Worm (Caenorhabditis elegans) whole organism, young adult: Measurements from ENCODE around the gene fbxa-96.

Experiments used
- B0261.1 ChIP-seq: sonication (generic microtip); optimal IDR thresholded peaks from 2 replicates; lab custom pipeline; 2016; ENCODE audit warnings: mild to moderate bottlenecking, missing genetic modification characterization, moderate library complexity, missing compliant biosample characterization
- F10E7.11 ChIP-seq: sonication (generic microtip); optimal IDR thresholded peaks from 2 replicates; lab custom pipeline; 2017; ENCODE audit warnings: mild to moderate bottlenecking, missing genetic modification characterization, moderate library complexity, missing compliant biosample characterization
- F22D6.2 ChIP-seq: sonication (generic microtip); optimal IDR thresholded peaks from 2 replicates; lab custom pipeline; 2016; ENCODE audit warnings: mild to moderate bottlenecking, missing genetic modification characterization, missing compliant biosample characterization
- F39B2.1 ChIP-seq: fragments of 200-800 bp; sonication (Bioruptor generic); IDR thresholded peaks from 2 replicates; pipeline ENCODE4 v1.3.6; 2022; ENCODE audit warnings: missing genetic modification reagents, missing genetic modification characterization, missing compliant biosample characterization
- F52B5.7 ChIP-seq: sonication (generic microtip); optimal IDR thresholded peaks from 2 replicates; lab custom pipeline; 2016; ENCODE audit warnings: mild to moderate bottlenecking, missing genetic modification characterization, missing compliant biosample characterization
- F57C9.4 ChIP-seq: sonication (generic microtip); optimal IDR thresholded peaks from 2 replicates; lab custom pipeline; 2017; ENCODE audit warnings: mild to moderate bottlenecking, missing genetic modification characterization, missing compliant biosample characterization
- Y56A3A.18 ChIP-seq: fragments of 200-800 bp; sonication (Bioruptor generic); IDR thresholded peaks from 2 replicates; pipeline ENCODE4 v1.3.6; 2022; ENCODE audit warnings: missing genetic modification reagents, missing genetic modification characterization, missing compliant biosample characterization
- ZK185.1 ChIP-seq: sonication (generic microtip); optimal IDR thresholded peaks from 2 replicates; lab custom pipeline; 2016; ENCODE audit warnings: mild to moderate bottlenecking, missing genetic modification characterization, missing compliant biosample characterization; ENCODE audit not compliant: poor library complexity, severe bottlenecking
- attf-5 ChIP-seq: fragments of 200-800 bp; sonication (Bioruptor generic); optimal IDR thresholded peaks from 2 replicates; lab custom pipeline; 2018; ENCODE audit warnings: mild to moderate bottlenecking, missing genetic modification characterization, missing compliant biosample characterization
- attf-6 ChIP-seq: fragments of 200-800 bp; sonication (Bioruptor generic); IDR thresholded peaks from 2 replicates; pipeline ENCODE4 v1.3.6; 2022; ENCODE audit warnings: missing genetic modification reagents, missing genetic modification characterization, missing compliant biosample characterization
- bed-1 ChIP-seq: fragments of 200-800 bp; sonication (Bioruptor generic); IDR thresholded peaks from 2 replicates; pipeline ENCODE4 v1.3.6; 2022; ENCODE audit warnings: missing genetic modification reagents, missing genetic modification characterization, missing compliant biosample characterization
- cebp-1 ChIP-seq, 2 experiments: fragments of 200-800 bp in 1 of 2; sonication (Bioruptor generic) in 1 of 2; sonication (generic microtip) in 1 of 2; IDR thresholded peaks in 1 of 2; optimal IDR thresholded peaks in 1 of 2; 2 replicates each; pipeline versions ENCODE4 v1.3.6 to Lab custom; 2017 to 2022; ENCODE audit warnings: missing compliant biosample characterization in 2 of 2, missing genetic modification characterization in 2 of 2, mild to moderate bottlenecking in 1 of 2, missing genetic modification reagents in 1 of 2, moderate library complexity in 1 of 2
- ceh-100 ChIP-seq: fragments of 200-800 bp; sonication (Bioruptor generic); IDR thresholded peaks from 2 replicates; pipeline ENCODE4 v1.3.6; 2022; ENCODE audit warnings: missing genetic modification reagents, missing genetic modification characterization, missing compliant biosample characterization
- ceh-79 ChIP-seq: sonication (generic microtip); optimal IDR thresholded peaks from 2 replicates; lab custom pipeline; 2017; ENCODE audit warnings: mild to moderate bottlenecking, missing genetic modification characterization, missing compliant biosample characterization
- dox-1 ChIP-seq: fragments of 200-800 bp; sonication (Bioruptor generic); IDR thresholded peaks from 2 replicates; pipeline ENCODE4 v1.3.6; 2022; ENCODE audit warnings: missing genetic modification reagents, missing genetic modification characterization, missing compliant biosample characterization
- efl-1 ChIP-seq: fragments of 150-350 bp; optimal IDR thresholded peaks from 2 replicates; lab custom pipeline; 2014; ENCODE audit warnings: missing biosample characterization, missing genetic modification reagents, missing genetic modification characterization
- egrh-3 ChIP-seq: fragments of 200-800 bp; sonication (Bioruptor generic); IDR thresholded peaks from 2 replicates; pipeline ENCODE4 v1.3.6; 2022; ENCODE audit warnings: missing genetic modification reagents, missing genetic modification characterization, missing compliant biosample characterization
- fkh-3 ChIP-seq: sonication (generic microtip); optimal IDR thresholded peaks from 2 replicates; lab custom pipeline; 2016; ENCODE audit warnings: mild to moderate bottlenecking, missing genetic modification characterization, missing compliant biosample characterization
- gei-17 ChIP-seq: fragments of 200-800 bp; sonication (Bioruptor generic); optimal IDR thresholded peaks from 2 replicates; lab custom pipeline; 2018; ENCODE audit warnings: mild to moderate bottlenecking, missing genetic modification characterization, missing compliant biosample characterization
- him-1 ChIP-seq: sonication (generic microtip); optimal IDR thresholded peaks from 2 replicates; lab custom pipeline; 2016; ENCODE audit warnings: missing genotype, missing genetic modification reagents, missing genetic modification characterization, missing compliant biosample characterization
- hrde-1 ChIP-seq: sonication (generic microtip); optimal IDR thresholded peaks from 2 replicates; lab custom pipeline; 2016; ENCODE audit warnings: missing genetic modification characterization, mild to moderate bottlenecking, missing compliant biosample characterization, moderate library complexity, missing genotype, missing genetic modification reagents, borderline replicate concordance
- lag-1 ChIP-seq: fragments of 200-800 bp; sonication (Bioruptor generic); IDR thresholded peaks from 2 replicates; pipeline ENCODE4 v1.3.6; 2022; ENCODE audit warnings: missing genetic modification reagents, missing genetic modification characterization, missing compliant biosample characterization
- lin-54 ChIP-seq: fragments of 200-800 bp; sonication (Bioruptor generic); optimal IDR thresholded peaks from 2 replicates; lab custom pipeline; 2018; ENCODE audit warnings: mild to moderate bottlenecking, missing genetic modification characterization, missing compliant biosample characterization
- lir-1 ChIP-seq: fragments of 200-800 bp; sonication (Bioruptor generic); conservative IDR thresholded peaks from 2 replicates; pipeline ENCODE4 v1.3.6; 2022; ENCODE audit warnings: missing genetic modification reagents, missing genetic modification characterization, missing compliant biosample characterization
- lsy-27 ChIP-seq: sonication (generic microtip); optimal IDR thresholded peaks from 2 replicates; lab custom pipeline; 2017; ENCODE audit warnings: missing genetic modification characterization, mild to moderate bottlenecking, missing compliant biosample characterization, antibody characterized with exemption, missing genotype, borderline replicate concordance; ENCODE audit not compliant: insufficient read depth
- madf-6 ChIP-seq: fragments of 200-800 bp; sonication (Bioruptor generic); IDR thresholded peaks from 2 replicates; pipeline ENCODE4 v1.3.6; 2022; ENCODE audit warnings: missing genetic modification reagents, missing genetic modification characterization, missing compliant biosample characterization
- mxl-1 ChIP-seq: sonication (generic microtip); optimal IDR thresholded peaks from 2 replicates; lab custom pipeline; 2016; ENCODE audit warnings: missing genetic modification characterization, missing compliant biosample characterization
- nfyb-1 ChIP-seq: fragments of 200-800 bp; sonication (Bioruptor generic); IDR thresholded peaks from 2 replicates; pipeline ENCODE4 v1.3.6; 2022; ENCODE audit warnings: missing genetic modification reagents, missing genetic modification characterization, missing compliant biosample characterization
- nhr-179 ChIP-seq: sonication (generic microtip); optimal IDR thresholded peaks from 2 replicates; lab custom pipeline; 2016; ENCODE audit warnings: mild to moderate bottlenecking, missing genetic modification characterization, missing compliant biosample characterization
- nhr-27 ChIP-seq: fragments of 200-800 bp; sonication (Bioruptor generic); optimal IDR thresholded peaks from 2 replicates; lab custom pipeline; 2018; ENCODE audit warnings: mild to moderate bottlenecking, missing genetic modification characterization, moderate library complexity, missing compliant biosample characterization
- rec-8 ChIP-seq, 2 experiments: sonication (generic microtip); optimal IDR thresholded peaks; 2 replicates each; lab custom pipeline; 2016; ENCODE audit warnings: mild to moderate bottlenecking in 2 of 2, missing genetic modification characterization in 2 of 2, missing genetic modification reagents in 2 of 2, missing genotype in 2 of 2, missing biosample characterization in 1 of 2, missing compliant biosample characterization in 1 of 2, moderate library complexity in 1 of 2
- snpc-1.1 ChIP-seq: sonication (generic microtip); optimal IDR thresholded peaks from 2 replicates; lab custom pipeline; 2017; ENCODE audit warnings: missing genetic modification characterization, mild to moderate bottlenecking, missing compliant biosample characterization, antibody characterized with exemption, moderate library complexity, missing genotype, missing genetic modification reagents; ENCODE audit not compliant: insufficient read depth
- snpc-1.3 ChIP-seq: sonication (generic microtip); optimal IDR thresholded peaks from 2 replicates; lab custom pipeline; 2017; ENCODE audit warnings: missing genetic modification characterization, mild to moderate bottlenecking, missing compliant biosample characterization, antibody characterized with exemption, moderate library complexity, missing genotype, missing genetic modification reagents; ENCODE audit not compliant: insufficient read depth
- snpc-4 ChIP-seq, 5 experiments: fragments of 150-350 bp in 1 of 5; sonication (generic microtip) in 4 of 5; optimal IDR thresholded peaks; 2 replicates each; lab custom pipeline; 2014 to 2018; ENCODE audit warnings: missing genetic modification characterization in 5 of 5, missing biosample characterization in 3 of 5, antibody characterized with exemption in 2 of 5, mild to moderate bottlenecking in 2 of 5, missing compliant biosample characterization in 2 of 5, missing genotype in 2 of 5, moderate library complexity in 2 of 5, missing genetic modification reagents in 1 of 5
- somi-1 ChIP-seq: fragments of 200-800 bp; sonication (Bioruptor generic); optimal IDR thresholded peaks from 2 replicates; lab custom pipeline; 2018; ENCODE audit warnings: mild to moderate bottlenecking, missing genetic modification characterization, missing compliant biosample characterization
- sptf-2 ChIP-seq: fragments of 200-800 bp; sonication (Bioruptor generic); optimal IDR thresholded peaks from 2 replicates; lab custom pipeline; 2018; ENCODE audit warnings: mild to moderate bottlenecking, missing genetic modification characterization, missing compliant biosample characterization
- unc-130 ChIP-seq: sonication (generic microtip); optimal IDR thresholded peaks from 2 replicates; lab custom pipeline; 2016; ENCODE audit warnings: missing genetic modification reagents, missing genetic modification characterization, missing compliant biosample characterization
- unc-62 ChIP-seq: fragments of 150-350 bp; optimal IDR thresholded peaks from 2 replicates; lab custom pipeline; 2014; ENCODE audit warnings: missing biosample characterization, missing genetic modification reagents, missing genetic modification characterization
- xnd-1 ChIP-seq: sonication (generic microtip); optimal IDR thresholded peaks from 2 replicates; lab custom pipeline; 2016; ENCODE audit warnings: missing genotype, missing genetic modification reagents, missing genetic modification characterization, missing compliant biosample characterization
- zfh-2 ChIP-seq: fragments of 200-800 bp; sonication (Bioruptor generic); conservative IDR thresholded peaks from 2 replicates; pipeline ENCODE4 v1.3.6; 2022; ENCODE audit warnings: missing genetic modification reagents, missing genetic modification characterization, missing compliant biosample characterization
- zim-3 ChIP-seq: sonication (generic microtip); optimal IDR thresholded peaks from 2 replicates; lab custom pipeline; 2017; ENCODE audit warnings: mild to moderate bottlenecking, missing genetic modification characterization, moderate library complexity, missing compliant biosample characterization
- ztf-22 ChIP-seq: fragments of 200-800 bp; sonication (Bioruptor generic); optimal IDR thresholded peaks from 2 replicates; lab custom pipeline; 2018; ENCODE audit warnings: mild to moderate bottlenecking, missing genetic modification characterization, moderate library complexity, missing compliant biosample characterization

Gene fbxa-96

DNA sequence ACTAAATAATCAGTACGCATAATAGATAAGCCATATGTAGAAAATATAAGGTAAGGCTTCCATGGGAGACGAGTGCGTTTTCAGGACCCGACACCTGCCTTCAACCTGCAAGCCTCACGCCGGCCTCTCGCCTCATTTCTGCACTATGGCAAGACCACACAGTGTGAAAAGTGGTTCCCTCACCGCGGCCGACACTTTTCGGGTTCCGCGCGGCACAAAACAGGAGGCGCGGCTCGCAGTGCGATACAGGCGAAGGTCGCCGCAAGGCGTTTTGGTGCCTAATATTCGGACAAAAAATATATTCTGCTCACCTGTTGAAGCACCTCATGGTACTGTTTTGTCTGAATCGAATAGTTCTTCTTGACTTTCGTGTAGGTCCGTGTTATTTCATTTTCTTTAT, 9.9 kb upstream of the fbxa-96 start:
- no peak for TF ChIP-seq F22D6.2 (tag; lab: Kevin White, UChicago)
- no peak for TF ChIP-seq F39B2.1 (GFP tag; lab: Robert Waterston, UW)
- TF ChIP-seq efl-1 (GFP tag; lab: Kevin White, UChicago) = no peak
- no peak for TF ChIP-seq ZK185.1 (tag; lab: Kevin White, UChicago)
- TF ChIP-seq unc-130 (GFP tag; lab: Kevin White, UChicago) = no peak
- TF ChIP-seq lin-54 (GFP tag; lab: Kevin White, UChicago) = no peak
- peak; percentile 51 for TF ChIP-seq snpc-4 (GFP tag; optimal IDR thresholded peaks at IDR 0.05; lab: Kevin White, UChicago)
- peak in 3 of 4 experiments; percentile 50 to 88 (median 82) for TF ChIP-seq snpc-4 (tag; optimal IDR thresholded peaks at IDR 0.05; lab: Kevin White, UChicago)
- no peak for TF ChIP-seq F57C9.4 (tag; lab: Kevin White, UChicago)
- TF ChIP-seq nfyb-1 (GFP tag; lab: Robert Waterston, UW) = no peak
- no peak for TF ChIP-seq lag-1 (GFP tag; lab: Robert Waterston, UW)
- no peak for TF ChIP-seq hrde-1 (tag; lab: Kevin White, UChicago)
- TF ChIP-seq lsy-27 = no peak
- no peak for TF ChIP-seq attf-6
- TF ChIP-seq F10E7.11 (tag; lab: Kevin White, UChicago) = no peak
- TF ChIP-seq attf-5 (GFP tag; lab: Kevin White, UChicago) = no peak
- TF ChIP-seq dox-1 (GFP tag; lab: Robert Waterston, UW) = no peak
- no peak for TF ChIP-seq bed-1
- TF ChIP-seq ceh-100 = no peak
- TF ChIP-seq mxl-1 (tag; lab: Kevin White, UChicago) = no peak
- no peak for TF ChIP-seq xnd-1
- TF ChIP-seq rec-8 (tag; optimal IDR thresholded peaks at IDR 0.05; lab: Kevin White, UChicago) = no peak
- no peak for TF ChIP-seq ceh-79 (tag; lab: Kevin White, UChicago)
- TF ChIP-seq gei-17 = no peak
- peak; percentile 82 for TF ChIP-seq zfh-2 (GFP tag; lab: Robert Waterston, UW)
- TF ChIP-seq sptf-2 (GFP tag; lab: Kevin White, UChicago) = no peak
- peak; percentile 67 for TF ChIP-seq snpc-1.1 (tag; lab: Kevin White, UChicago)
- no peak for TF ChIP-seq lir-1 (GFP tag; lab: Robert Waterston, UW)
- TF ChIP-seq nhr-27 (tag; lab: Kevin White, UChicago) = no peak
- peak; percentile 21; the same call in 1 of the 2 replicates for TF ChIP-seq egrh-3 (GFP tag; lab: Robert Waterston, UW)
- no peak for TF ChIP-seq F52B5.7 (tag; lab: Kevin White, UChicago)
- no peak for TF ChIP-seq him-1 (tag; lab: Kevin White, UChicago)
- TF ChIP-seq Y56A3A.18 (GFP tag; lab: Robert Waterston, UW) = no peak
- no peak for TF ChIP-seq cebp-1 (GFP tag; IDR thresholded peaks at IDR 0.05; lab: Robert Waterston, UW)
- TF ChIP-seq cebp-1 (tag; optimal IDR thresholded peaks at IDR 0.05; lab: Kevin White, UChicago) = no peak

ce11 chrX:15069242-15069641, 9.0 kb upstream of the fbxa-96 start, which contains the start of gene mam-6:
Gene mam-6 (minus strand): TSS chrX:15069342.
- TF ChIP-seq ztf-22 (GFP tag; lab: Kevin White, UChicago) (no peak), ZK185.1 (tag; lab: Kevin White, UChicago) (no peak), nhr-179 (tag; lab: Kevin White, UChicago) (no peak), snpc-1.3 (tag; lab: Kevin White, UChicago) (no peak), B0261.1 (tag; lab: Kevin White, UChicago) (no peak), attf-5 (GFP tag; lab: Kevin White, UChicago) (no peak), efl-1 (GFP tag; lab: Kevin White, UChicago) (no peak), madf-6 (GFP tag; lab: Robert Waterston, UW) (no peak), unc-62 (GFP tag; lab: Kevin White, UChicago) (no peak), zim-3 (tag; lab: Kevin White, UChicago) (no peak), dox-1 (GFP tag; lab: Robert Waterston, UW) (no peak), somi-1 (no peak), bed-1 (no peak), fkh-3 (no peak)
- TF ChIP-seq, all 124 proteins: peak for 0
